Fruit fly (Drosophila melanogaster) whole organism, prepupa: ENCODE results near the gene mon2.
A peak's percentile ranks its signal among the peaks of the same experiment; 100 is the strongest.

Experiments
- Blimp-1 ChIP-seq: fragments of 200-800 bp; sonication (Bioruptor generic); optimal IDR thresholded peaks from 3 replicates; lab custom pipeline; 2017; ENCODE audit warnings: missing biosample characterization, missing genetic modification characterization, mild to moderate bottlenecking, moderate library complexity, missing genetic modification reagents
- CG10631 ChIP-seq: fragments of 200-800 bp; sonication (Bioruptor generic); optimal IDR thresholded peaks from 2 replicates; lab custom pipeline; 2016; ENCODE audit warnings: missing biosample characterization, missing genetic modification characterization
- CG10669 ChIP-seq: fragments of 200-800 bp; sonication (Bioruptor generic); optimal IDR thresholded peaks from 3 replicates; lab custom pipeline; 2018; ENCODE audit warnings: missing biosample characterization, mild to moderate bottlenecking, missing genetic modification characterization, moderate library complexity
- CG11294 ChIP-seq: fragments of 200-800 bp; sonication (Bioruptor generic); IDR thresholded peaks from 2 replicates; pipeline ENCODE4 v1.3.6; 2022; ENCODE audit warnings: missing biosample characterization, missing genetic modification characterization
- CG11762 ChIP-seq: fragments of 200-800 bp; sonication (Bioruptor generic); optimal IDR thresholded peaks from 3 replicates; lab custom pipeline; 2016; ENCODE audit warnings: missing biosample characterization, missing genetic modification characterization; ENCODE audit not compliant: insufficient read depth
- CG11902 ChIP-seq: fragments of 200-800 bp; sonication (Bioruptor generic); optimal IDR thresholded peaks from 3 replicates; lab custom pipeline; 2016; ENCODE audit warnings: missing biosample characterization, missing genetic modification characterization
- CG15336 ChIP-seq: fragments of 200-800 bp; sonication (Bioruptor generic); IDR thresholded peaks from 2 replicates; pipeline ENCODE4 v1.3.6; 2022; ENCODE audit warnings: missing biosample characterization, missing genetic modification characterization
- CG1621 ChIP-seq: fragments of 200-800 bp; sonication (Bioruptor generic); optimal IDR thresholded peaks from 3 replicates; lab custom pipeline; 2018; ENCODE audit warnings: missing biosample characterization, mild to moderate bottlenecking, missing genetic modification characterization
- CG16779 ChIP-seq: fragments of 200-800 bp; sonication (Bioruptor generic); optimal IDR thresholded peaks from 3 replicates; lab custom pipeline; 2017; ENCODE audit warnings: missing biosample characterization, mild to moderate bottlenecking, missing genetic modification characterization
- CG3032 ChIP-seq: fragments of 200-800 bp; optimal IDR thresholded peaks from 2 replicates; lab custom pipeline; 2019; ENCODE audit warnings: missing biosample characterization, mild to moderate bottlenecking, missing genetic modification characterization, moderate library complexity
- CG32006 ChIP-seq: fragments of 200-800 bp; sonication (Bioruptor generic); optimal IDR thresholded peaks from 3 replicates; lab custom pipeline; 2017; ENCODE audit warnings: missing biosample characterization, mild to moderate bottlenecking, missing genetic modification characterization
- CG3919 ChIP-seq: fragments of 200-800 bp; sonication (Bioruptor generic); optimal IDR thresholded peaks from 3 replicates; lab custom pipeline; 2016; ENCODE audit warnings: missing biosample characterization, missing genetic modification characterization
- CG4318 ChIP-seq: fragments of 200-800 bp; sonication (Bioruptor generic); optimal IDR thresholded peaks from 3 replicates; lab custom pipeline; 2017; ENCODE audit warnings: missing biosample characterization, mild to moderate bottlenecking, missing genetic modification characterization
- CG6163 ChIP-seq: fragments of 200-800 bp; sonication (Bioruptor generic); IDR thresholded peaks from 3 replicates; pipeline ENCODE4 v1.3.6; 2022; ENCODE audit warnings: missing biosample characterization, missing genetic modification characterization
- CG6276 ChIP-seq: fragments of 200-800 bp; sonication (Bioruptor generic); optimal IDR thresholded peaks from 2 replicates; lab custom pipeline; 2017; ENCODE audit warnings: missing biosample characterization, mild to moderate bottlenecking, missing genetic modification characterization
- CG6792 ChIP-seq: fragments of 200-800 bp; sonication (Bioruptor generic); optimal IDR thresholded peaks from 3 replicates; lab custom pipeline; 2016; ENCODE audit warnings: missing biosample characterization, missing genetic modification characterization
- CG6854 ChIP-seq: fragments of 200-800 bp; sonication (Bioruptor generic); optimal IDR thresholded peaks from 2 replicates; lab custom pipeline; 2017; ENCODE audit warnings: missing biosample characterization, mild to moderate bottlenecking, missing genetic modification characterization
- CG7368 ChIP-seq: fragments of 200-800 bp; sonication (Bioruptor generic); optimal IDR thresholded peaks from 3 replicates; lab custom pipeline; 2016; ENCODE audit warnings: missing biosample characterization, missing genetic modification characterization
- CG8119 ChIP-seq: fragments of 200-800 bp; sonication (Bioruptor generic); IDR thresholded peaks from 3 replicates; pipeline ENCODE4 v1.3.6; 2022; ENCODE audit warnings: missing biosample characterization, missing genetic modification characterization
- CG8632 ChIP-seq: fragments of 200-800 bp; sonication (Bioruptor generic); optimal IDR thresholded peaks from 3 replicates; lab custom pipeline; 2016; ENCODE audit warnings: missing biosample characterization, missing genetic modification characterization
- CG9139 ChIP-seq: fragments of 200-800 bp; sonication (Bioruptor generic); optimal IDR thresholded peaks from 3 replicates; lab custom pipeline; 2017; ENCODE audit warnings: missing biosample characterization, mild to moderate bottlenecking, missing genetic modification characterization
- Eip75B ChIP-seq: fragments of 200-800 bp; sonication (Bioruptor generic); optimal IDR thresholded peaks from 3 replicates; lab custom pipeline; 2016; ENCODE audit warnings: missing biosample characterization, missing genetic modification characterization
- Eip93F ChIP-seq: fragments of 200-800 bp; sonication (Bioruptor generic); optimal IDR thresholded peaks from 2 replicates; lab custom pipeline; 2016; ENCODE audit warnings: missing biosample characterization, mild to moderate bottlenecking, missing genetic modification characterization
- Ets21C ChIP-seq: fragments of 200-800 bp; sonication (Bioruptor generic); optimal IDR thresholded peaks from 3 replicates; lab custom pipeline; 2016; ENCODE audit warnings: missing biosample characterization, missing genetic modification characterization
- Hr38 ChIP-seq: sonication (Bioruptor generic); optimal IDR thresholded peaks from 2 replicates; lab custom pipeline; 2016; ENCODE audit warnings: missing biosample characterization, missing genetic modification characterization
- Hr39 ChIP-seq: fragments of 200-800 bp; sonication (Bioruptor generic); optimal IDR thresholded peaks from 2 replicates; lab custom pipeline; 2016; ENCODE audit warnings: missing biosample characterization, missing genetic modification characterization
- Hr4 ChIP-seq: fragments of 200-800 bp; sonication (Bioruptor generic); optimal IDR thresholded peaks from 3 replicates; lab custom pipeline; 2016; ENCODE audit warnings: missing biosample characterization, missing genetic modification characterization
- Lpt ChIP-seq: fragments of 200-800 bp; sonication (Bioruptor generic); optimal IDR thresholded peaks from 3 replicates; lab custom pipeline; 2016; ENCODE audit warnings: missing biosample characterization, missing genetic modification characterization
- Met ChIP-seq: fragments of 200-800 bp; sonication (Bioruptor generic); optimal IDR thresholded peaks from 3 replicates; lab custom pipeline; 2016; ENCODE audit warnings: missing biosample characterization, missing genetic modification characterization
- OdsH ChIP-seq: fragments of 200-800 bp; sonication (Bioruptor generic); optimal IDR thresholded peaks from 3 replicates; lab custom pipeline; 2016; ENCODE audit warnings: missing biosample characterization, missing genetic modification characterization
- Sox102F ChIP-seq: fragments of 200-800 bp; sonication (Bioruptor generic); optimal IDR thresholded peaks from 2 replicates; lab custom pipeline; 2016; ENCODE audit warnings: missing biosample characterization, mild to moderate bottlenecking, missing genetic modification characterization
- Sox14 ChIP-seq: fragments of 200-800 bp; sonication (Bioruptor generic); optimal IDR thresholded peaks from 3 replicates; lab custom pipeline; 2016; ENCODE audit warnings: missing biosample characterization, missing genetic modification characterization
- Sox15 ChIP-seq: fragments of 200-800 bp; sonication (Bioruptor generic); optimal IDR thresholded peaks from 3 replicates; lab custom pipeline; 2016; ENCODE audit warnings: missing biosample characterization, missing genetic modification characterization
- achi ChIP-seq: fragments of 200-800 bp; sonication (Bioruptor generic); optimal IDR thresholded peaks from 3 replicates; lab custom pipeline; 2016; ENCODE audit warnings: missing biosample characterization, missing genetic modification characterization
- acj6 ChIP-seq: fragments of 200-800 bp; sonication (Bioruptor generic); optimal IDR thresholded peaks from 3 replicates; lab custom pipeline; 2016; ENCODE audit warnings: missing biosample characterization, missing genetic modification characterization
- cyc ChIP-seq: fragments of 200-800 bp; sonication (Bioruptor generic); optimal IDR thresholded peaks from 3 replicates; lab custom pipeline; 2016; ENCODE audit warnings: missing biosample characterization, missing genetic modification characterization
- dac ChIP-seq: fragments of 200-800 bp; sonication (Bioruptor generic); optimal IDR thresholded peaks from 2 replicates; lab custom pipeline; 2017; ENCODE audit warnings: missing biosample characterization, mild to moderate bottlenecking, missing genetic modification characterization
- dsx ChIP-seq: fragments of 200-800 bp; optimal IDR thresholded peaks from 3 replicates; lab custom pipeline; 2019; ENCODE audit warnings: missing biosample characterization, mild to moderate bottlenecking, missing genetic modification characterization, moderate library complexity; ENCODE audit not compliant: poor library complexity, severe bottlenecking
- eg ChIP-seq: fragments of 200-800 bp; sonication (Bioruptor generic); IDR thresholded peaks from 3 replicates; pipeline ENCODE4 v1.3.6; 2022; ENCODE audit warnings: missing biosample characterization, missing genetic modification characterization
- fd59A ChIP-seq: fragments of 200-800 bp; sonication (Bioruptor generic); optimal IDR thresholded peaks from 2 replicates; lab custom pipeline; 2017; ENCODE audit warnings: missing biosample characterization, mild to moderate bottlenecking, missing genetic modification characterization, missing genetic modification reagents
- fd85E ChIP-seq: fragments of 200-800 bp; sonication (Bioruptor generic); optimal IDR thresholded peaks from 3 replicates; lab custom pipeline; 2016; ENCODE audit warnings: missing biosample characterization, missing genetic modification characterization
- fkh ChIP-seq: fragments of 200-800 bp; sonication (Bioruptor generic); optimal IDR thresholded peaks from 3 replicates; lab custom pipeline; 2017; ENCODE audit warnings: missing biosample characterization, mild to moderate bottlenecking, missing genetic modification characterization, moderate library complexity
- lz ChIP-seq: fragments of 200-800 bp; sonication (Bioruptor generic); optimal IDR thresholded peaks from 3 replicates; lab custom pipeline; 2016; ENCODE audit warnings: missing biosample characterization, missing genetic modification characterization
- net ChIP-seq: fragments of 200-800 bp; sonication (Bioruptor generic); optimal IDR thresholded peaks from 3 replicates; lab custom pipeline; 2016; ENCODE audit warnings: missing biosample characterization, missing genetic modification characterization
- pdm3 ChIP-seq: fragments of 200-800 bp; sonication (Bioruptor generic); optimal IDR thresholded peaks from 3 replicates; lab custom pipeline; 2016; ENCODE audit warnings: missing biosample characterization, missing genetic modification characterization
- salr ChIP-seq, 2 experiments: fragments of 200-800 bp; sonication (Bioruptor generic); optimal IDR thresholded peaks; 3 replicates each; lab custom pipeline; 2016 to 2018; ENCODE audit warnings: missing biosample characterization in 2 of 2, missing genetic modification characterization in 2 of 2, mild to moderate bottlenecking in 1 of 2
- spab ChIP-seq: fragments of 200-800 bp; sonication (Bioruptor generic); optimal IDR thresholded peaks from 2 replicates; lab custom pipeline; 2017; ENCODE audit warnings: missing biosample characterization, mild to moderate bottlenecking, missing genetic modification characterization, missing genetic modification reagents
- svp ChIP-seq: fragments of 200-800 bp; sonication (Bioruptor generic); peaks from one replicate; lab custom pipeline; 2016; ENCODE audit warnings: missing biosample characterization, missing genetic modification characterization
- topi ChIP-seq: fragments of 200-800 bp; sonication (Bioruptor generic); optimal IDR thresholded peaks from 3 replicates; lab custom pipeline; 2016; ENCODE audit warnings: missing biosample characterization, missing genetic modification characterization

Gene mon2

dm6 chr2L:8156682-8157081 lies 32.9 kb upstream of the mon2 start (continued):
- peak; percentile 51 for TF ChIP-seq CG10669 (GFP tag; lab: Kevin White, UChicago)
- TF ChIP-seq Hr4 (GFP tag; lab: Kevin White, UChicago) = peak; percentile 71
- TF ChIP-seq CG15336 (GFP tag; lab: Robert Waterston, UW) = peak; percentile 49; the same call in 1 of the 2 replicates
- TF ChIP-seq cyc (GFP tag; lab: Kevin White, UChicago) = peak; percentile 74
- peak; percentile 48 for TF ChIP-seq Ets21C (GFP tag; lab: Kevin White, UChicago)
- peak; percentile 64 for TF ChIP-seq Met (GFP tag; lab: Kevin White, UChicago)
- peak; percentile 64 for TF ChIP-seq acj6
- no peak for TF ChIP-seq Eip93F (GFP tag; lab: Kevin White, UChicago)
- TF ChIP-seq Sox14 (GFP tag; lab: Kevin White, UChicago) = peak; percentile 88
- peak; percentile 58 for TF ChIP-seq CG10631 (GFP tag; lab: Kevin White, UChicago)
- TF ChIP-seq Sox15 = peak; percentile 40
- peak; percentile 77 for TF ChIP-seq OdsH (GFP tag; lab: Kevin White, UChicago)
- TF ChIP-seq fd85E = no peak
- no peak for TF ChIP-seq Hr38 (GFP tag; lab: Kevin White, UChicago)
- peak; percentile 27; the same call in 1 of the 3 replicates for TF ChIP-seq CG8119 (GFP tag; lab: Robert Waterston, UW)
- TF ChIP-seq CG1621 = peak; percentile 37
- TF ChIP-seq CG32006 (GFP tag; lab: Kevin White, UChicago) = peak; percentile 65
- peak; percentile 79 for TF ChIP-seq CG6163 (GFP tag; lab: Robert Waterston, UW)
- peak; percentile 74 for TF ChIP-seq topi (GFP tag; lab: Kevin White, UChicago)
- TF ChIP-seq Hr39 = peak; percentile 71
- TF ChIP-seq svp (GFP tag; lab: Kevin White, UChicago) = peak; percentile 73
- no peak for TF ChIP-seq CG9139 (GFP tag; lab: Kevin White, UChicago)
- peak; percentile 10 for TF ChIP-seq CG8632 (GFP tag; lab: Kevin White, UChicago)
- TF ChIP-seq salr (GFP tag; optimal IDR thresholded peaks at IDR 0.05; lab: Kevin White, UChicago) = peak in 1 of 2 experiments; percentile 4
- TF ChIP-seq Sox102F (GFP tag; lab: Kevin White, UChicago) = peak; percentile 63
- TF ChIP-seq CG6276 (GFP tag; lab: Kevin White, UChicago) = peak; percentile 12
- peak; percentile 29 for TF ChIP-seq fd59A (GFP tag; lab: Kevin White, UChicago)
- no peak for TF ChIP-seq Blimp-1 (GFP tag; lab: Kevin White, UChicago)
- peak; percentile 78 for TF ChIP-seq pdm3 (GFP tag; lab: Kevin White, UChicago)
- peak; percentile 33; the same call in 1 of the 2 replicates for TF ChIP-seq CG11294 (GFP tag; lab: Robert Waterston, UW)
- TF ChIP-seq eg (GFP tag; lab: Robert Waterston, UW) = peak; percentile 79
- TF ChIP-seq CG3032 (tag; lab: Kevin White, UChicago) = peak; percentile 72
- TF ChIP-seq CG7368 = peak; percentile 55
- TF ChIP-seq, all 60 proteins: peak for 49

DNA sequence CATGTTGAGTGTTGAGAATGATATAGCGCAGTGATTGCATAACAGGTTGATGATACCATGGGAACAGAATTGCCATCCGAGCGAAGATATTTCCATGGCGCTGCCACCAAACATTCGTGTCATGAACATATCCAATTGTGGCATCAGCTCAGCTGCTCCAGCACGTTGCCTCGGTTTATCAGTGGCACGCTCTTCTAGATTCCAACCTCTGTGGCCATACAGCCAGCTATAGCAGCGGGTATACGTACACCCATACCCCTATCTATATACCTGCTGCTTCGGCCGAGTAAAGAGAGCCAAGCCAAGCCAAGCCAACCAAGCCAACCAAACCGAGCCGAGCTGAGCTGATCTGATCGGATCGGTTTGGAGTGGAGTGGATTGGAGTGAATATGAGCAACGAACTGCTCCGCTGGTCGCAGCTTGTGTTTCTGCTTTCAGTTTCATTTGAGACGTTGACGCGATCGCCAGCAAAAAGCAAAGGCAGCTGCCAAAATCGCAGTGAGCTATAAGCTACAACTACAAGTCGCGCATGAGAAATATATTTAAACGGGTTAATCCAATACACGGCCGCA lies 24.8 kb upstream of the mon2 start:
- TF ChIP-seq CG4318 (no peak), CG9139 (GFP tag; lab: Kevin White, UChicago) (peak; percentile 39), CG1621 (no peak), CG3919 (GFP tag; lab: Kevin White, UChicago) (no peak), Sox14 (GFP tag; lab: Kevin White, UChicago) (no peak), CG8632 (GFP tag; lab: Kevin White, UChicago) (no peak), spab (GFP tag; lab: Kevin White, UChicago) (no peak), Hr39 (no peak), lz (no peak), CG6792 (GFP tag; lab: Kevin White, UChicago) (no peak), CG11902 (GFP tag; lab: Kevin White, UChicago) (no peak), Sox15 (no peak), Met (GFP tag; lab: Kevin White, UChicago) (no peak), CG11294 (GFP tag; lab: Robert Waterston, UW) (no peak), dac (GFP tag; lab: Kevin White, UChicago) (no peak), CG3032 (tag; lab: Kevin White, UChicago) (no peak), fkh (GFP tag; lab: Kevin White, UChicago) (no peak), Eip75B (no peak), Blimp-1 (GFP tag; lab: Kevin White, UChicago) (peak; percentile 91), CG11762 (GFP tag; lab: Kevin White, UChicago) (no peak), CG6854 (GFP tag; lab: Kevin White, UChicago) (peak; percentile 40), achi (GFP tag; lab: Kevin White, UChicago) (no peak), dsx (GFP tag; lab: Kevin White, UChicago) (peak; percentile 17), net (GFP tag; lab: Kevin White, UChicago) (peak; percentile 29), Lpt (GFP tag; lab: Kevin White, UChicago) (no peak), CG16779 (no peak), CG7368 (no peak), Hr4 (GFP tag; lab: Kevin White, UChicago) (no peak)
